Fruit fly (Drosophila melanogaster): ENCODE data around the gene CatB.

DNA sequence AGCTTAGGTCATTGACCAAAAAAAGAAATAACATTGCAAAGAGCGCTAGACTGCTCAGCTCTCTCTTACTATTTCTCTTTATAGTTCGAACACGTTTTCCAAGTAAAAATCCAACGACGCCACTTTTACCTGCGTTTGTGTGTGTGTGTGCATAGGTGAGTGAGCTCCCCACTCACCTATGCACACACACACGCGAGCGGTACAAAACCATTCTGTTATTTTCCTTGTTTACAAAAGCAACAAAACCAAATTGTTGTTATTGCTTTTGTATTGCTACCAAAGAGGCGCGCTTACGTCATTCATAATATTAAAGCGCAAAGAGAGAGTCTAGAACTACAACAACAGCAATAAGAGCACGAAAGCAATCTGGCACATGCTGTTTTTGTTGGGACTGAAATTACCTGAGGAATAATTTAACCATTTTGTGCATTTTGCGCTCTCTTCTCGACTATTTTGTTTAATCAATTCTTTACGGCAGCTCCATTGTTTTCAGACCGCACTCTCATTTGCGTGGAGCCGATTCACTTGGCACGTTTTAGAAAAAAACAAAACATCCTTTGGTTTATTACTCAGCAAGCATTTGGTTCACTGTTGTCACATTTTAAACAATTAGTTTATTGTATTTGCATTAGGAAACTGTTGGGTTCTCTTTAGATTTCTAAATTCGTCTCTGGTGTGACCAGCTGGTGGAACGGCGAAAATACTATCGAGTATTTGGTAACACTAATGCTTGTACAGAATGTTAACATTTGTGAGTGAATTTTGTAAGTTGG, 34.8 kb downstream of the CatB start, which contains the start of gene raw:
- TF ChIP-seq psq (optimal IDR thresholded peaks at IDR 0.05) (no peak), usp (GFP tag; optimal IDR thresholded peaks at IDR 0.05) (no peak), CG8478 (optimal IDR thresholded peaks at IDR 0.05) (no peak)
